Fruit fly (Drosophila melanogaster): Measurements from ENCODE around the gene CG4424.

The CG4424 gene

DNA sequence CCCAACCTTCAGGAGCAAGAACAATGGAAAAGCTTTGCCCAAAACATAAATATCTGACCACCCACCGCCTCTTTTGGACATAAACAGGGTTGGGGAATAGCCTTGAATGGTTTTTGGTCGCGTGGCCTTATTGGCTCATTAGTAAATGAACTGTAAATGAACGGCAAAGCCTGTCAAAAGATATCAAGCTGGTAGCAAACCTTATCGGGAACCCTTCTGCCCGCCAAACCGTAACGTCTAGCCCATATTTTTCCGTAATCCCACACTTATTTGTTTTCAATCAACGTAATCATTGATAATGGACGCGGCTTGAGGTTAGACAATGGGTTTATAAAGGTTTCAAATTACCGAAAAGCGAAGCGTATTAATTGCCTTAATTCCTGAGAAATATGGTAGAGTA is 42.5 kb downstream of the CG4424 start:
- TF ChIP-seq ttk (optimal IDR thresholded peaks at IDR 0.05) (no peak), psq (optimal IDR thresholded peaks at IDR 0.05) (no peak), insv (optimal IDR thresholded peaks at IDR 0.05) (no peak), Sin3A (optimal IDR thresholded peaks at IDR 0.05) (no peak), h (optimal IDR thresholded peaks at IDR 0.05) (no peak)
